Fruit fly (Drosophila melanogaster) whole organism, embryonic: ENCODE results near the gene IscU.

Experiments used
- Atf3 ChIP-seq: fragments of 200-800 bp; sonication (Bioruptor generic); optimal IDR thresholded peaks from 3 replicates; lab custom pipeline; 2016; ENCODE audit warnings: missing biosample characterization, missing genetic modification characterization
- CG10321 ChIP-seq: fragments of 200-800 bp; sonication (Bioruptor generic); IDR thresholded peaks from 2 replicates; pipeline ENCODE4 v1.3.6; 2022; ENCODE audit warnings: missing biosample characterization, missing genetic modification characterization
- CG12659 ChIP-seq: fragments of 200-800 bp; sonication (Bioruptor generic); optimal IDR thresholded peaks from 3 replicates; lab custom pipeline; 2017; ENCODE audit warnings: mild to moderate bottlenecking, missing biosample characterization, missing genetic modification reagents, missing genetic modification characterization
- CG15011 ChIP-seq: fragments of 200-800 bp; sonication (Bioruptor generic); optimal IDR thresholded peaks from 3 replicates; lab custom pipeline; 2018; ENCODE audit warnings: missing biosample characterization, mild to moderate bottlenecking, missing genetic modification characterization
- CG15601 ChIP-seq: fragments of 200-800 bp; sonication (Bioruptor generic); optimal IDR thresholded peaks from 3 replicates; lab custom pipeline; 2019; ENCODE audit warnings: missing biosample characterization, mild to moderate bottlenecking, missing genetic modification characterization, moderate library complexity
- CG16779 ChIP-seq: fragments of 200-800 bp; sonication (Bioruptor generic); IDR thresholded peaks from 2 replicates; pipeline ENCODE4 v1.3.6; 2022; ENCODE audit warnings: missing biosample characterization, missing genetic modification characterization
- CG16815 ChIP-seq: fragments of 200-800 bp; sonication (Bioruptor generic); optimal IDR thresholded peaks from 3 replicates; lab custom pipeline; 2017; ENCODE audit warnings: missing biosample characterization, mild to moderate bottlenecking, missing genetic modification characterization
- CG17612 ChIP-seq: fragments of 200-800 bp; sonication (Bioruptor generic); IDR thresholded peaks from 2 replicates; pipeline ENCODE4 v1.3.6; 2022; ENCODE audit warnings: missing biosample characterization, missing genetic modification characterization
- CG17912 ChIP-seq: fragments of 200-800 bp; sonication (Bioruptor generic); optimal IDR thresholded peaks from 2 replicates; lab custom pipeline; 2018; ENCODE audit warnings: missing biosample characterization, mild to moderate bottlenecking, missing genetic modification characterization
- CG3163 ChIP-seq: fragments of 200-800 bp; sonication (Bioruptor generic); optimal IDR thresholded peaks from 3 replicates; lab custom pipeline; 2016; ENCODE audit warnings: missing biosample characterization, missing genetic modification characterization
- CG32532 ChIP-seq: fragments of 200-800 bp; sonication (Bioruptor generic); IDR thresholded peaks from 2 replicates; pipeline ENCODE4 v1.3.6; 2022; ENCODE audit warnings: missing biosample characterization, missing genetic modification characterization
- CG34422 ChIP-seq: fragments of 200-800 bp; sonication (Bioruptor generic); IDR thresholded peaks from 3 replicates; pipeline ENCODE4 v1.3.6; 2022; ENCODE audit warnings: missing biosample characterization, missing genetic modification characterization
- CG3847 ChIP-seq: fragments of 200-800 bp; sonication (Bioruptor generic); IDR thresholded peaks from 2 replicates; pipeline ENCODE4 v1.3.6; 2022; ENCODE audit warnings: missing biosample characterization, missing genetic modification characterization
- CG3995 ChIP-seq: fragments of 200-800 bp; sonication (Bioruptor generic); optimal IDR thresholded peaks from 3 replicates; lab custom pipeline; 2016; ENCODE audit warnings: missing biosample characterization, missing genetic modification characterization
- CG42726 ChIP-seq: fragments of 200-800 bp; sonication (Bioruptor generic); IDR thresholded peaks from 2 replicates; pipeline ENCODE4 v1.3.6; 2022; ENCODE audit warnings: missing biosample characterization, missing genetic modification characterization; ENCODE audit not compliant: partially characterized antibody
- CG5245 ChIP-seq: fragments of 200-800 bp; sonication (Bioruptor generic); optimal IDR thresholded peaks from 3 replicates; lab custom pipeline; 2016; ENCODE audit warnings: missing biosample characterization, missing genetic modification characterization
- CG6683 ChIP-seq: fragments of 200-800 bp; sonication (Bioruptor generic); optimal IDR thresholded peaks from 2 replicates; lab custom pipeline; 2017; ENCODE audit warnings: missing biosample characterization, mild to moderate bottlenecking, missing genetic modification characterization, missing genetic modification reagents
- CG6813 ChIP-seq: fragments of 200-800 bp; sonication (Bioruptor generic); optimal IDR thresholded peaks from 2 replicates; lab custom pipeline; 2017; ENCODE audit warnings: missing biosample characterization, missing genetic modification characterization, mild to moderate bottlenecking, moderate library complexity, missing genetic modification reagents
- CG7928 ChIP-seq: fragments of 200-800 bp; sonication (Bioruptor generic); optimal IDR thresholded peaks from 2 replicates; lab custom pipeline; 2017; ENCODE audit warnings: missing biosample characterization, mild to moderate bottlenecking, missing genetic modification characterization
- CG8388 ChIP-seq: fragments of 200-800 bp; sonication (Bioruptor generic); optimal IDR thresholded peaks from 2 replicates; lab custom pipeline; 2019; ENCODE audit warnings: missing biosample characterization, mild to moderate bottlenecking, missing genetic modification characterization, moderate library complexity
- CG8478 ChIP-seq: fragments of >200 bp; optimal IDR thresholded peaks from 2 replicates; lab custom pipeline; 2018
- CG9797 ChIP-seq: fragments of 200-800 bp; sonication (Bioruptor generic); optimal IDR thresholded peaks from 3 replicates; lab custom pipeline; 2018; ENCODE audit warnings: missing biosample characterization, mild to moderate bottlenecking, missing genetic modification characterization
- Chrac-16 ChIP-seq: fragments of 200-800 bp; sonication (Bioruptor generic); optimal IDR thresholded peaks from 3 replicates; lab custom pipeline; 2016; ENCODE audit warnings: missing biosample characterization, missing genetic modification characterization
- Dll ChIP-seq: fragments of 200-800 bp; sonication (Bioruptor generic); IDR thresholded peaks from 4 replicates; pipeline ENCODE4 v1.3.6; 2022; ENCODE audit warnings: missing biosample characterization, missing genetic modification characterization; ENCODE audit not compliant: partially characterized antibody
- Dp ChIP-seq: fragments of 200-800 bp; sonication (Bioruptor generic); optimal IDR thresholded peaks from 2 replicates; lab custom pipeline; 2018; ENCODE audit warnings: missing biosample characterization, mild to moderate bottlenecking, missing genetic modification characterization, moderate library complexity
- Drgx ChIP-seq: fragments of 200-800 bp; sonication (Bioruptor generic); IDR thresholded peaks from 2 replicates; pipeline ENCODE4 v1.3.6; 2022; ENCODE audit warnings: missing biosample characterization, missing genetic modification characterization
- Ets97D ChIP-seq: fragments of 200-800 bp; sonication (Bioruptor generic); optimal IDR thresholded peaks from 3 replicates; lab custom pipeline; 2016; ENCODE audit warnings: missing biosample characterization, missing genetic modification characterization
- HLH4C ChIP-seq: fragments of 200-800 bp; sonication (Bioruptor generic); IDR thresholded peaks from 3 replicates; pipeline ENCODE4 v1.3.6; 2022; ENCODE audit warnings: missing biosample characterization, missing genetic modification characterization; ENCODE audit not compliant: partially characterized antibody
- Hsf ChIP-seq: fragments of 200-800 bp; sonication (Bioruptor generic); optimal IDR thresholded peaks from 3 replicates; lab custom pipeline; 2016; ENCODE audit warnings: missing biosample characterization, missing genetic modification characterization
- Kr ChIP-seq: fragments of 200-800 bp; sonication (Bioruptor generic); optimal IDR thresholded peaks from 2 replicates; lab custom pipeline; 2017; ENCODE audit warnings: missing biosample characterization, mild to moderate bottlenecking, missing genetic modification characterization
- MBD-R2 ChIP-seq: fragments of 200-800 bp; sonication (Bioruptor generic); IDR thresholded peaks from 2 replicates; pipeline ENCODE4 v1.3.6; 2022; ENCODE audit warnings: missing biosample characterization, missing genetic modification characterization
- MESR4 ChIP-seq: fragments of 200-800 bp; sonication (Bioruptor generic); optimal IDR thresholded peaks from 2 replicates; lab custom pipeline; 2018; ENCODE audit warnings: missing biosample characterization, mild to moderate bottlenecking, missing genetic modification characterization, moderate library complexity
- Med ChIP-seq: fragments of 200-800 bp; sonication (Bioruptor generic); peaks from one replicate; lab custom pipeline; 2016; ENCODE audit warnings: missing biosample characterization, missing genetic modification characterization, mild to moderate bottlenecking, inconsistent platforms, moderate library complexity
- Sox102F ChIP-seq: fragments of 200-800 bp; sonication (Bioruptor generic); optimal IDR thresholded peaks from 2 replicates; lab custom pipeline; 2018; ENCODE audit warnings: missing biosample characterization, mild to moderate bottlenecking, missing genetic modification characterization, moderate library complexity
- Tbp ChIP-seq: fragments of >200 bp; optimal IDR thresholded peaks from 2 replicates; lab custom pipeline; 2018; ENCODE audit warnings: missing biosample characterization, missing genetic modification characterization
- YL-1 ChIP-seq: fragments of 200-800 bp; sonication (Bioruptor generic); optimal IDR thresholded peaks from 3 replicates; lab custom pipeline; 2017; ENCODE audit warnings: missing biosample characterization, mild to moderate bottlenecking, missing genetic modification characterization
- bowl ChIP-seq: fragments of 200-800 bp; sonication (Bioruptor generic); IDR thresholded peaks from 2 replicates; pipeline ENCODE4 v1.3.6; 2022; ENCODE audit warnings: missing biosample characterization, missing genetic modification characterization
- cato ChIP-seq: fragments of 200-800 bp; sonication (Bioruptor generic); optimal IDR thresholded peaks from 2 replicates; lab custom pipeline; 2016; ENCODE audit warnings: missing biosample characterization, missing genetic modification characterization, borderline replicate concordance
- chif ChIP-seq, 2 experiments: fragments of 200-800 bp; sonication (Bioruptor generic); optimal IDR thresholded peaks; 3 replicates each; lab custom pipeline; 2016; ENCODE audit warnings: missing biosample characterization in 2 of 2, missing genetic modification characterization in 2 of 2
- ci ChIP-seq: fragments of 200-800 bp; sonication (Bioruptor generic); IDR thresholded peaks from 3 replicates; pipeline ENCODE4 v1.3.6; 2022; ENCODE audit warnings: missing biosample characterization, missing genetic modification characterization
- lilli ChIP-seq: fragments of 200-800 bp; sonication (Bioruptor generic); optimal IDR thresholded peaks from 3 replicates; lab custom pipeline; 2016; ENCODE audit warnings: missing biosample characterization, missing genetic modification characterization
- otp ChIP-seq: fragments of 200-800 bp; sonication (Bioruptor generic); IDR thresholded peaks from 3 replicates; pipeline ENCODE4, ENCODE4 v1.3.6; 2022; ENCODE audit warnings: missing biosample characterization, missing genetic modification characterization
- phol ChIP-seq: fragments of 200-800 bp; sonication (Bioruptor generic); optimal IDR thresholded peaks from 3 replicates; lab custom pipeline; 2018; ENCODE audit warnings: missing biosample characterization, mild to moderate bottlenecking, missing genetic modification characterization, moderate library complexity
- ro ChIP-seq: fragments of 200-800 bp; sonication (Bioruptor generic); IDR thresholded peaks from 2 replicates; pipeline ENCODE4 v1.3.6; 2022; ENCODE audit warnings: missing biosample characterization, missing genetic modification characterization
- sc ChIP-seq, 3 experiments: fragments of >200 bp in 2 of 3; fragments of 200-800 bp in 1 of 3; sonication (Bioruptor generic) in 1 of 3; optimal IDR thresholded peaks; 2 replicates in 2 of 3; 3 replicates in 1 of 3; lab custom pipeline; 2017; ENCODE audit warnings: mild to moderate bottlenecking in 1 of 3, missing biosample characterization in 1 of 3, missing genetic modification characterization in 1 of 3, missing genetic modification reagents in 1 of 3
- sens-2 ChIP-seq: fragments of 200-800 bp; sonication (Bioruptor generic); IDR thresholded peaks from 2 replicates; pipeline ENCODE4 v1.3.6; 2022; ENCODE audit warnings: missing biosample characterization, missing genetic modification characterization
- sima ChIP-seq: fragments of 200-800 bp; sonication (Bioruptor generic); optimal IDR thresholded peaks from 2 replicates; lab custom pipeline; 2016; ENCODE audit warnings: missing biosample characterization, missing genetic modification characterization
- trem ChIP-seq: fragments of 200-800 bp; optimal IDR thresholded peaks from 3 replicates; lab custom pipeline; 2019; ENCODE audit warnings: missing biosample characterization, mild to moderate bottlenecking, missing genetic modification characterization, moderate library complexity
- unpg ChIP-seq: fragments of 200-800 bp; sonication (Bioruptor generic); optimal IDR thresholded peaks from 3 replicates; lab custom pipeline; 2018; ENCODE audit warnings: missing biosample characterization, mild to moderate bottlenecking, missing genetic modification characterization, moderate library complexity
- zfh1 ChIP-seq: fragments of 200-800 bp; sonication (Bioruptor generic); IDR thresholded peaks from 3 replicates; pipeline ENCODE4 v1.3.6; 2022; ENCODE audit warnings: missing biosample characterization, missing genetic modification characterization

IscU gene

dm6 chr3R:8805388-8805852, 18.6 kb downstream of the IscU start, which contains the start of gene CG9839 (continued):
- TF ChIP-seq sima (GFP tag; lab: Kevin White, UChicago) (no peak), YL-1 (GFP tag; lab: Kevin White, UChicago) (peak; percentile 68), MBD-R2 (GFP tag; lab: Robert Waterston, UW) (peak; percentile 17; the same call in 1 of the 2 replicates), ci (GFP tag; lab: Robert Waterston, UW) (peak; percentile 22; the same call in 1 of the 3 replicates), CG32532 (GFP tag; lab: Robert Waterston, UW) (no peak), cato (no peak), Dp (GFP tag; lab: Kevin White, UChicago) (peak; percentile 79), CG17612 (GFP tag; lab: Robert Waterston, UW) (no peak), Atf3 (GFP tag; lab: Kevin White, UChicago) (no peak), CG5245 (no peak), Ets97D (GFP tag; lab: Kevin White, UChicago) (peak; percentile 13), CG42726 (0 out of 2 replicates have a peak, but pooled peaks have one; percentile 41), ro (GFP tag; lab: Robert Waterston, UW) (no peak), unpg (GFP tag; lab: Kevin White, UChicago) (no peak), Sox102F (GFP tag; lab: Kevin White, UChicago) (no peak), otp (GFP tag; lab: Robert Waterston, UW) (no peak), Chrac-16 (GFP tag; lab: Kevin White, UChicago) (no peak), CG7928 (GFP tag; lab: Kevin White, UChicago) (no peak), CG6683 (GFP tag; lab: Kevin White, UChicago) (no peak), Tbp (GFP tag; lab: Kevin White, UChicago) (no peak), bowl (no peak), sens-2 (GFP tag; lab: Robert Waterston, UW) (no peak), CG12659 (peak; percentile 19), CG16815 (no peak), lilli (no peak), CG15601 (tag; lab: Kevin White, UChicago) (no peak), CG6813 (GFP tag; lab: Kevin White, UChicago) (no peak), Dll (GFP tag; lab: Robert Waterston, UW) (peak; percentile 38; the same call in 1 of the 4 replicates), CG17912 (GFP tag; lab: Kevin White, UChicago) (peak; percentile 1), CG3163 (GFP tag; lab: Kevin White, UChicago) (no peak), Kr (GFP tag; lab: Kevin White, UChicago) (no peak), CG15011 (no peak), CG16779 (no peak), HLH4C (no peak), zfh1 (0 out of 3 replicates have a peak, but pooled peaks have one; percentile 28), CG3847 (GFP tag; lab: Robert Waterston, UW) (peak; percentile 73), phol (no peak), Med (GFP tag; lab: Kevin White, UChicago) (peak; percentile 54), Drgx (GFP tag; lab: Robert Waterston, UW) (0 out of 2 replicates have a peak, but pooled peaks have one; percentile 6), CG10321 (GFP tag; lab: Robert Waterston, UW) (peak; percentile 95), MESR4 (GFP tag; lab: Kevin White, UChicago) (peak; percentile 14), CG3995 (GFP tag; lab: Kevin White, UChicago) (peak; percentile 62), CG8478 (peak; percentile 77), chif (GFP tag; optimal IDR thresholded peaks at IDR 0.05; lab: Kevin White, UChicago) (no peak), trem (tag; lab: Kevin White, UChicago) (peak; percentile 29), CG8388 (peak; percentile 66), sc (optimal IDR thresholded peaks at IDR 0.05; lab: Kevin White, UChicago) (no peak), sc (GFP tag; optimal IDR thresholded peaks at IDR 0.05; lab: Kevin White, UChicago) (no peak), Hsf (GFP tag; lab: Kevin White, UChicago) (no peak), CG34422 (peak; percentile 62; the same call in 1 of the 3 replicates), CG9797 (GFP tag; lab: Kevin White, UChicago) (no peak)
